Worm (Caenorhabditis elegans) whole organism, young adult: ENCODE data around the gene ztf-30.

Experiments used
- ZK185.1 ChIP-seq: sonication (generic microtip); optimal IDR thresholded peaks from 2 replicates; lab custom pipeline; 2016; ENCODE audit warnings: mild to moderate bottlenecking, missing genetic modification characterization, missing compliant biosample characterization; ENCODE audit not compliant: poor library complexity, severe bottlenecking
- atf-7 ChIP-seq: sonication (generic microtip); optimal IDR thresholded peaks from 2 replicates; lab custom pipeline; 2017; ENCODE audit warnings: mild to moderate bottlenecking, missing genetic modification characterization, missing compliant biosample characterization
- egl-44 ChIP-seq: fragments of 200-800 bp; sonication (Bioruptor generic); IDR thresholded peaks from 2 replicates; pipeline ENCODE4 v1.3.6; 2022; ENCODE audit warnings: missing genetic modification reagents, missing genetic modification characterization, missing compliant biosample characterization
- lag-1 ChIP-seq: fragments of 200-800 bp; sonication (Bioruptor generic); IDR thresholded peaks from 2 replicates; pipeline ENCODE4 v1.3.6; 2022; ENCODE audit warnings: missing genetic modification reagents, missing genetic modification characterization, missing compliant biosample characterization
- madf-10 ChIP-seq: sonication (generic microtip); optimal IDR thresholded peaks from 2 replicates; lab custom pipeline; 2016; ENCODE audit warnings: mild to moderate bottlenecking, missing genetic modification characterization, missing compliant biosample characterization
- rec-8 ChIP-seq, 2 experiments: sonication (generic microtip); optimal IDR thresholded peaks; 2 replicates each; lab custom pipeline; 2016; ENCODE audit warnings: mild to moderate bottlenecking in 2 of 2, missing genetic modification characterization in 2 of 2, missing genetic modification reagents in 2 of 2, missing genotype in 2 of 2, missing biosample characterization in 1 of 2, missing compliant biosample characterization in 1 of 2, moderate library complexity in 1 of 2
- snpc-4 ChIP-seq, 5 experiments: fragments of 150-350 bp in 1 of 5; sonication (generic microtip) in 4 of 5; optimal IDR thresholded peaks; 2 replicates each; lab custom pipeline; 2014 to 2018; ENCODE audit warnings: missing genetic modification characterization in 5 of 5, missing biosample characterization in 3 of 5, antibody characterized with exemption in 2 of 5, mild to moderate bottlenecking in 2 of 5, missing compliant biosample characterization in 2 of 5, missing genotype in 2 of 5, moderate library complexity in 2 of 5, missing genetic modification reagents in 1 of 5
- ztf-25 ChIP-seq: fragments of 200-800 bp; sonication (Bioruptor generic); IDR thresholded peaks from 2 replicates; pipeline ENCODE4 v1.3.6; 2022; ENCODE audit warnings: missing genetic modification reagents, missing genetic modification characterization, missing compliant biosample characterization

ce11 chrIII:8616587-8616986, 18.9 kb upstream of the ztf-30 start, which contains the start of gene C06E1.11:
- TF ChIP-seq atf-7 (tag; lab: Kevin White, UChicago) (no peak), egl-44 (GFP tag; lab: Robert Waterston, UW) (no peak), snpc-4 (GFP tag; optimal IDR thresholded peaks at IDR 0.05; lab: Kevin White, UChicago) (no peak), snpc-4 (tag; optimal IDR thresholded peaks at IDR 0.05; lab: Kevin White, UChicago) (no peak), lag-1 (GFP tag; lab: Robert Waterston, UW) (no peak), madf-10 (tag; lab: Kevin White, UChicago) (no peak), ZK185.1 (tag; lab: Kevin White, UChicago) (no peak), ztf-25 (GFP tag; lab: Robert Waterston, UW) (no peak), rec-8 (tag; optimal IDR thresholded peaks at IDR 0.05; lab: Kevin White, UChicago) (no peak)
